Fruit fly (Drosophila melanogaster) whole organism, pupa: ENCODE results near the gene CG17650.

Experiments used
- CG10348 ChIP-seq: fragments of 200-800 bp; sonication (Bioruptor generic); IDR thresholded peaks from 2 replicates; pipeline ENCODE4 v1.3.6; 2022; ENCODE audit warnings: missing biosample characterization, missing genetic modification characterization
- CG12605 ChIP-seq: fragments of 200-800 bp; sonication (Bioruptor generic); IDR thresholded peaks from 2 replicates; pipeline ENCODE4 v1.3.6; 2022; ENCODE audit warnings: missing biosample characterization, missing genetic modification characterization
- CG13204 ChIP-seq: fragments of 200-800 bp; sonication (Bioruptor generic); optimal IDR thresholded peaks from 2 replicates; lab custom pipeline; 2018; ENCODE audit warnings: missing biosample characterization, mild to moderate bottlenecking, missing genetic modification characterization, moderate library complexity
- CG14655 ChIP-seq: fragments of 200-800 bp; sonication (Bioruptor generic); optimal IDR thresholded peaks from 3 replicates; lab custom pipeline; 2017; ENCODE audit warnings: mild to moderate bottlenecking, missing biosample characterization, missing genetic modification reagents, missing genetic modification characterization
- CG15710 ChIP-seq: fragments of 200-800 bp; sonication (Bioruptor generic); optimal IDR thresholded peaks from 2 replicates; lab custom pipeline; 2018; ENCODE audit warnings: missing biosample characterization, mild to moderate bottlenecking, missing genetic modification characterization, moderate library complexity
- CG17806 ChIP-seq: fragments of 200-800 bp; sonication (Bioruptor generic); optimal IDR thresholded peaks from 2 replicates; lab custom pipeline; 2018; ENCODE audit warnings: missing biosample characterization, mild to moderate bottlenecking, missing genetic modification characterization, moderate library complexity
- CG32121 ChIP-seq: fragments of 200-800 bp; sonication (Bioruptor generic); IDR thresholded peaks from 2 replicates; pipeline ENCODE4 v1.3.6; 2022; ENCODE audit warnings: missing biosample characterization, missing genetic modification characterization
- CG34367 ChIP-seq: fragments of 200-800 bp; sonication (Bioruptor generic); optimal IDR thresholded peaks from 2 replicates; lab custom pipeline; 2018; ENCODE audit warnings: missing biosample characterization, mild to moderate bottlenecking, missing genetic modification characterization
- CG4496 ChIP-seq: fragments of 200-800 bp; sonication (Bioruptor generic); IDR thresholded peaks from 3 replicates; pipeline ENCODE4 v1.3.6; 2022; ENCODE audit warnings: missing biosample characterization, missing genetic modification characterization
- CG8159 ChIP-seq: fragments of 200-800 bp; sonication (Bioruptor generic); optimal IDR thresholded peaks from 3 replicates; lab custom pipeline; 2018; ENCODE audit warnings: missing biosample characterization, mild to moderate bottlenecking, missing genetic modification characterization, moderate library complexity
- CG8301 ChIP-seq: fragments of 200-800 bp; sonication (Bioruptor generic); optimal IDR thresholded peaks from 2 replicates; lab custom pipeline; 2018; ENCODE audit warnings: missing biosample characterization, mild to moderate bottlenecking, missing genetic modification characterization
- CG9948 ChIP-seq: fragments of 200-800 bp; sonication (Bioruptor generic); optimal IDR thresholded peaks from 2 replicates; lab custom pipeline; 2018; ENCODE audit warnings: missing biosample characterization, mild to moderate bottlenecking, missing genetic modification characterization, moderate library complexity
- D1 ChIP-seq: fragments of 200-800 bp; sonication (Bioruptor generic); optimal IDR thresholded peaks from 2 replicates; lab custom pipeline; 2018; ENCODE audit warnings: missing biosample characterization, mild to moderate bottlenecking, missing genetic modification characterization, moderate library complexity
- EcR ChIP-seq: fragments of 200-800 bp; sonication (Bioruptor generic); optimal IDR thresholded peaks from 3 replicates; lab custom pipeline; 2019; ENCODE audit warnings: missing biosample characterization, missing genetic modification characterization, mild to moderate bottlenecking, moderate library complexity, missing genetic modification reagents
- Ets98B ChIP-seq: fragments of 200-800 bp; sonication (Bioruptor generic); IDR thresholded peaks from 2 replicates; pipeline ENCODE4 v1.3.6; 2022; ENCODE audit warnings: missing biosample characterization, missing genetic modification characterization
- Pif1A ChIP-seq: fragments of 200-800 bp; sonication (Bioruptor generic); optimal IDR thresholded peaks from 3 replicates; lab custom pipeline; 2016; ENCODE audit warnings: missing biosample characterization, missing genetic modification characterization
- Pif1B ChIP-seq: fragments of 200-800 bp; sonication (Bioruptor generic); optimal IDR thresholded peaks from 3 replicates; lab custom pipeline; 2016; ENCODE audit warnings: missing biosample characterization, missing genetic modification characterization
- Snoo ChIP-seq: fragments of 200-800 bp; sonication (Bioruptor generic); optimal IDR thresholded peaks from 3 replicates; lab custom pipeline; 2017; ENCODE audit warnings: missing biosample characterization, mild to moderate bottlenecking, missing genetic modification characterization, inconsistent platforms
- fd96Ca ChIP-seq: fragments of 200-800 bp; sonication (Bioruptor generic); IDR thresholded peaks from 3 replicates; pipeline ENCODE4 v1.3.6; 2022; ENCODE audit warnings: missing biosample characterization, missing genetic modification characterization
- gl ChIP-seq: fragments of 200-800 bp; sonication (Bioruptor generic); optimal IDR thresholded peaks from 2 replicates; lab custom pipeline; 2018; ENCODE audit warnings: missing biosample characterization, mild to moderate bottlenecking, missing genetic modification characterization
- rn ChIP-seq: fragments of 200-800 bp; sonication (Bioruptor generic); IDR thresholded peaks from 2 replicates; pipeline ENCODE4 v1.3.6; 2022; ENCODE audit warnings: missing biosample characterization, missing genetic modification characterization

The CG17650 gene

DNA sequence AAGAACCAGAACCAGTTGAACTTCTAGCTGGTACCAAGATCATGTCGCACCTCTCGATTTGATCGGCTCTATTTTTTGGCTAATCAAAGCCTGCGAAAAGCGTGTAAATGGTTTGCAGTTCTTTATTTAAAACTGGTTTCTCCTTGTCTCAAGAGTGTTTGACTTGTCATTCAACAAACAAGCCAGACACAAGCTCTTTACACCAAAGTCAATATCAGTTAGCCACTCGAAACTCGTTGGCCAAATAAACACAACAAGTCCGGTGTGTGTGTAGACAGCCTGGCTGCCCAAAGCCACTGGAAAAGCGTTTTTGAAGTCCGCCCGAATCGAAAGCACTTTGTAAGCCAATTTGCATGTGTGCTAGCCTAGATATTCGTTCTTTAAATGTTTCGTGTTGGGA is 18.8 kb downstream of the CG17650 start:
- TF ChIP-seq CG15710 (tag; lab: Kevin White, UChicago) (no peak), rn (no peak), Ets98B (GFP tag; lab: Robert Waterston, UW) (no peak), CG9948 (tag; lab: Kevin White, UChicago) (no peak), CG13204 (GFP tag; lab: Kevin White, UChicago) (no peak), D1 (tag; lab: Kevin White, UChicago) (no peak), CG17806 (tag; lab: Kevin White, UChicago) (no peak), Pif1A (GFP tag; lab: Kevin White, UChicago) (no peak), gl (no peak), CG14655 (no peak), CG34367 (tag; lab: Kevin White, UChicago) (no peak), CG12605 (GFP tag; lab: Robert Waterston, UW) (no peak), CG32121 (GFP tag; lab: Robert Waterston, UW) (no peak), EcR (GFP tag; lab: Kevin White, UChicago) (no peak), CG10348 (GFP tag; lab: Robert Waterston, UW) (no peak), CG8301 (no peak), fd96Ca (no peak), Snoo (tag; lab: Kevin White, UChicago) (no peak), CG4496 (GFP tag; lab: Robert Waterston, UW) (no peak)
- TF ChIP-seq, all 21 proteins: peak for 0

DNA sequence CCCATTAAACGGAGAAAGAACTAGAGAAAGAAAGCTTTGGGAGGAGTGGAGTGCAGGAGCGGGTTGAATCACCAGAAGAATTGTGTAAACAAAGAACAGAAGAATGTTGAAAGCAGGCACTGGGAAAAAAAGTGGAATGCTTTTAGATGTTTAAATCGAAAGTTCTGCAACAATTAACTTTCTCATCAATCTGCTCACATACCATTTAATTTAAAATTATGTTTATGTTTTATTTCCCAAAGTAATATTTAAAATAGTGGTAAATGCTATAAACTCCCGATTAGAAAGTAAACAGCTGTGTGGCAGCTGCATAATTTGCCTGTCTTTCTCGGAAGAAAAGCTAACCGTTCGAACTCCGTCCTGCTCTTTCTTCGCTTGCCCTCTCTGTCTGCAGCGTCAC is 20.8 kb downstream of the CG17650 start:
- TF ChIP-seq CG8301, result peak; percentile 75
- TF ChIP-seq CG17806 (tag; lab: Kevin White, UChicago), result peak; percentile 21
- TF ChIP-seq CG14655, result peak; percentile 66
- no peak for TF ChIP-seq EcR (GFP tag; lab: Kevin White, UChicago)
- peak; percentile 40 for TF ChIP-seq Pif1A (GFP tag; lab: Kevin White, UChicago)

DNA sequence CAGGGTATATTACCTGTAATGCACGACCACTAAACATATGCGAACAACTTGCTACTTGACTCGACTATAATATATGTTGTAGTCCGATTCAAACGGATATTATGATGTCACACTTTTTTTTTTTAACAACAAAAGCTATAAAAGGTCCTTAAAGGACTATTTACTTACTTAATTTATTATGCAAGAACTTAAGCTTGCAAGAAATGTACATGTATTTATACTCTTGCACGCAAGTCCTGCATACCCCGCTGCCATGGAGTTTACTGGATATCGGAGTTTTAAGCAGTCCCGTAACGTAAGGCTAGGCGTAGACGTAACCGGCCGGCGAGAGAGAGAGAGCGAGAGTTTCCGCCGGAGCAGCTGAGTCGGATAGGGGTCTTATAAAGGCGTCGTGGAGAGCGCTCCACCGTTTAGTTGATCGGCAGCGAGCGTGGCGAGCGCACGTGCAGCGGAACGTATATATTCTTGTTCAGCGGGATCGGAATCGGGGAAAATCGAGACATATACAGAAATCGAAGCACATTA is 21.8 kb downstream of the CG17650 start:
- TF ChIP-seq CG13204 (GFP tag; lab: Kevin White, UChicago) (no peak), CG8301 (peak; percentile 97), Ets98B (GFP tag; lab: Robert Waterston, UW) (peak; percentile 94), Snoo (tag; lab: Kevin White, UChicago) (peak; percentile 50), fd96Ca (peak; percentile 94), CG12605 (GFP tag; lab: Robert Waterston, UW) (peak; percentile 79), CG8159 (tag; lab: Kevin White, UChicago) (peak; percentile 78), CG34367 (tag; lab: Kevin White, UChicago) (peak; percentile 60), CG14655 (peak; percentile 96), EcR (GFP tag; lab: Kevin White, UChicago) (no peak), CG15710 (tag; lab: Kevin White, UChicago) (peak; percentile 76), D1 (tag; lab: Kevin White, UChicago) (peak; percentile 78), Pif1A (GFP tag; lab: Kevin White, UChicago) (peak; percentile 95), Pif1B (GFP tag; lab: Kevin White, UChicago) (peak; percentile 93), CG32121 (GFP tag; lab: Robert Waterston, UW) (peak; percentile 96), gl (peak; percentile 42), CG17806 (tag; lab: Kevin White, UChicago) (peak; percentile 77), rn (peak; percentile 93), CG9948 (tag; lab: Kevin White, UChicago) (peak; percentile 86), CG10348 (GFP tag; lab: Robert Waterston, UW) (peak; percentile 81; the same call in 1 of the 2 replicates), CG4496 (GFP tag; lab: Robert Waterston, UW) (peak; percentile 92)

DNA sequence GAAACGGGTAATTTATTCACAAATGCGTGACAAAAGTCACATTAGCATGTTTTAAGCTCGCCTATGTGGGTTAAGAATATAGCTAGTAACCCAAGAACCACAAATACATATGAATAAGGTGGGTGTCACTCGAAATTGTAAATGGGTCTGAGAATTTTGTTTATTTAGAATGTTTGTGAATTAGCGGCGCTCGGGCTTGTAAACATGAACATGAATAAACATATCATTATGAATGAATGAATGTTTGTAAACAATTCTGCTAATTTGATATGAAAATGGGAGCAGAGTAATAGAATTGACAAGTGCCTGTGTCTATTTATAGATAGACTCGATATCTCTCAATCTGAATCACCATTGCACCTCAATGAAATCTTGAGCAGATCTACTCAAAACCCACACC is 23.8 kb downstream of the CG17650 start:
- TF ChIP-seq CG10348 (GFP tag; lab: Robert Waterston, UW) (no peak), CG9948 (tag; lab: Kevin White, UChicago) (no peak), CG8301 (no peak), rn (no peak), Ets98B (GFP tag; lab: Robert Waterston, UW) (no peak), Snoo (tag; lab: Kevin White, UChicago) (no peak), CG8159 (tag; lab: Kevin White, UChicago) (no peak), Pif1B (GFP tag; lab: Kevin White, UChicago) (no peak)
- TF ChIP-seq, all 21 proteins: peak for 0

DNA sequence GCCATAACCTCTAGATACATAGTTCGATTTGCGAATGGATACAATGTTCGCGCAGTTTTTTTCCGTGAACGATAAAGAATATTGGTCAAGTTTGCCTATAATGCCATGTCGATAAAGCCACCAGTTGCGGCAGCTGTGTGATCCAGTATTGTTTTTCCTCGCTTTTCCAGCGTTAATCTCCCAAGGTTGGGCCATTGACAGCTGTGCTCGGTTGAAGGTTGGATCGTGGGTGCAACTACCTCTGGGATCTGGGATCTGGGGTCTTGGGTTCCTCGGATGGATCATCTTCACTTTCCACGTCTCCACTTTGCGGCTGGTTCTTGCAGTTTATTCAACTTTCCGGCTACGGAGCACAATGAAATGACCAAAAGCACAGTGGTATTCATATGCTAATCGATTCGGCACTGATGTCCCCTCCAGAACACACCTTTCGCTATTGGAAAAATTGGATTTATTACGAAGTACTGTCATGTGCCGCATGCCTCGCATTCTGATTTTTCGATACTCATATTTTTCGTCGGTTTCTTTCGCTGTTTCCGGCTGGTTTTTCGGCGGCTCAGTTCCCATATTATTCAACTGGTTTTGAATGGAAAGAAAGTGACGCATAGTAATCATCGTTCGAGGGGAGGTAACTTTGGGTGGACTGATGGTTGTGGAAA is 25.6 kb downstream of the CG17650 start:
- TF ChIP-seq EcR (GFP tag; lab: Kevin White, UChicago) (peak; percentile 96), CG13204 (GFP tag; lab: Kevin White, UChicago) (no peak)

DNA sequence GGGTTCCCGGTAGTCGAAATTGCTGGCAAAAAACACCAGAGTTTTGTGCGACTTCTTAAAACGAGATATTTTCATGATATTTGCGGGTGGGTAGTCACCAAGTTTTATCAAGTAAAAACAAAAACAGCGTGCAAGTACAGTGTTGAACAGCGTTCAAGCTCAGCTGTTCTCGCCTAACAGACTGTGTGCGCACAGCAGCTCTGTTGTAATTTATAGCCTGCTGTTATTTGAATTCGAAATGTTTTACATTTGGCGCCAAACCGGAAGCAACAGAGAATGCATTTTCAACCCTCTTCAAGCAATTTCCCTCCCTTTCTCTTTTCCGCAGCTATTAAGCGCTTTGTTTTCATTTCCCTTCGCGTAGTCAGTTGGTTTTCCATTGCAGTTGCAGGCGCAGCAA is 26.7 kb downstream of the CG17650 start, which contains the start of the genes CG17652 and CG17646:
Gene CG17652, minus strand, starts transcription at position 168 of the 400 bp plus-strand sequence.
Gene CG17646, plus strand, starts transcription at position 336 of the 400 bp plus-strand sequence.
- TF ChIP-seq CG4496 (GFP tag; lab: Robert Waterston, UW), result no peak
- no peak for TF ChIP-seq rn
- TF ChIP-seq CG10348 (GFP tag; lab: Robert Waterston, UW), result no peak
- no peak for TF ChIP-seq CG9948 (tag; lab: Kevin White, UChicago)
- no peak for TF ChIP-seq CG17806 (tag; lab: Kevin White, UChicago)
- TF ChIP-seq fd96Ca, result no peak
- TF ChIP-seq CG12605 (GFP tag; lab: Robert Waterston, UW), result no peak
- peak; percentile 26 for TF ChIP-seq EcR (GFP tag; lab: Kevin White, UChicago)
- TF ChIP-seq Snoo (tag; lab: Kevin White, UChicago), result no peak
- no peak for TF ChIP-seq Pif1B (GFP tag; lab: Kevin White, UChicago)
- TF ChIP-seq Ets98B (GFP tag; lab: Robert Waterston, UW), result peak; percentile 19; the same call in 1 of the 2 replicates
- TF ChIP-seq Pif1A (GFP tag; lab: Kevin White, UChicago), result no peak
- peak; percentile 7 for TF ChIP-seq CG8159 (tag; lab: Kevin White, UChicago)
- TF ChIP-seq CG8301, result no peak
- no peak for TF ChIP-seq CG34367 (tag; lab: Kevin White, UChicago)
- TF ChIP-seq CG14655, result no peak
- TF ChIP-seq D1 (tag; lab: Kevin White, UChicago), result no peak
